Worm (Caenorhabditis elegans): ENCODE measurements around the gene E02C12.19.

DNA sequence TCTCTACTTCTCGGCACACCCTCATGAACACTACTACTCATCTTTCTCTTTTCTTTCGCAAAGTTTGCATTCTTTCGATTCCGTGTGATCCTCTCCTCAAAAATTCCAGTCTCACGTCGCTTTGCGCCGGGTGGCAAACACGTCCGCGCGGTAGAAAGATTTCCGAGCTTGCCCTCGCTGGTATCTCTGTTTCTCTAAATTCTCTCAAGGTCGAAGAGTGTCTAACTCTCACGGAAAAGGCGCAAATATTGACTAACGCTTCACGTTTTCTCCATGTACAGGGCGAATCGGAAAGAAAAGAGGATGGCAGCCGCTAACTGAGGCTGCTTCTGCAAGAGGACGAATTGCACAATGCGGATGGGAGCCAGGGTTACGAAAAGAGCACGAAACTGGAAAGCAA lies 46.4 kb upstream of the E02C12.19 start:
- TF ChIP-seq ref-1 (GFP tag; conservative IDR thresholded peaks at IDR 0.05) (no peak), ztf-23 (GFP tag; IDR thresholded peaks at IDR 0.05) (no peak), flt-1 (GFP tag; IDR thresholded peaks at IDR 0.05) (no peak), tab-1 (GFP tag; IDR thresholded peaks at IDR 0.05) (no peak), cog-1 (tag; optimal IDR thresholded peaks at IDR 0.05) (no peak), med-1 (GFP tag; optimal IDR thresholded peaks at IDR 0.05; ENCODE audit: insufficient read depth) (no peak), klf-2 (GFP tag; conservative IDR thresholded peaks at IDR 0.05) (0 out of 2 replicates have a peak, but pooled peaks have one; percentile 41), T22C8.4 (GFP tag; IDR thresholded peaks at IDR 0.05) (no peak)
